Worm (Caenorhabditis elegans) whole organism, L4 larva: ENCODE results near the gene snr-6.
A peak's percentile ranks its signal among the peaks of the same experiment; 100 is the strongest.

Source experiments
- T20F7.1 ChIP-seq: fragments of 200-800 bp; sonication (Bioruptor generic); optimal IDR thresholded peaks from 2 replicates; lab custom pipeline; 2018; ENCODE audit warnings: mild to moderate bottlenecking, missing genetic modification characterization, missing compliant biosample characterization
- Y75B8A.6 ChIP-seq: fragments of 200-800 bp; sonication (Bioruptor generic); IDR thresholded peaks from 2 replicates; pipeline ENCODE4 v1.3.6; 2022; ENCODE audit warnings: missing genetic modification reagents, missing genetic modification characterization, missing compliant biosample characterization
- ZK546.5 ChIP-seq, 2 experiments: sonication (generic microtip); optimal IDR thresholded peaks; 2 replicates each; lab custom pipeline; 2017; ENCODE audit warnings: missing biosample characterization in 2 of 2, missing genetic modification characterization in 2 of 2
- aha-1 ChIP-seq: fragments of 150-350 bp; peaks from one replicate; lab custom pipeline; 2014; ENCODE audit warnings: missing biosample characterization, missing genetic modification characterization
- arid-1 ChIP-seq: fragments of 200-800 bp; sonication (Bioruptor generic); conservative IDR thresholded peaks from 2 replicates; pipeline ENCODE4 v1.3.6; 2022; ENCODE audit warnings: missing genetic modification reagents, missing genetic modification characterization, missing compliant biosample characterization
- ceh-28 ChIP-seq: fragments of 150-350 bp; optimal IDR thresholded peaks from 2 replicates; lab custom pipeline; 2014; ENCODE audit warnings: missing biosample characterization, missing genetic modification reagents, missing genetic modification characterization
- ceh-32 ChIP-seq: sonication (generic microtip); optimal IDR thresholded peaks from 2 replicates; lab custom pipeline; 2016; ENCODE audit warnings: mild to moderate bottlenecking, missing genetic modification characterization, missing compliant biosample characterization; ENCODE audit not compliant: poor library complexity
- cey-2 ChIP-seq: sonication (generic microtip); optimal IDR thresholded peaks from 3 replicates; lab custom pipeline; 2017; ENCODE audit warnings: missing genetic modification characterization, mild to moderate bottlenecking, missing compliant biosample characterization, antibody characterized with exemption, borderline replicate concordance; ENCODE audit not compliant: insufficient read depth
- fos-1 ChIP-seq: fragments of 150-350 bp; optimal IDR thresholded peaks from 2 replicates; lab custom pipeline; 2014; ENCODE audit warnings: missing biosample characterization, missing genetic modification characterization
- lim-7 ChIP-seq: fragments of 200-800 bp; sonication (Bioruptor generic); IDR thresholded peaks from 2 replicates; pipeline ENCODE4 v1.3.6; 2022; ENCODE audit warnings: missing genetic modification characterization, missing compliant biosample characterization
- lin-1 ChIP-seq: fragments of 200-800 bp; sonication (Bioruptor generic); IDR thresholded peaks from 2 replicates; pipeline ENCODE4 v1.3.6; 2022; ENCODE audit warnings: missing genetic modification reagents, missing genetic modification characterization, missing compliant biosample characterization
- lin-15B ChIP-seq: fragments of 150-350 bp; sonication (generic microtip); optimal IDR thresholded peaks from 3 replicates; lab custom pipeline; 2014; ENCODE audit warnings: missing biosample characterization, missing genetic modification characterization
- lin-38 ChIP-seq: fragments of 200-800 bp; sonication (Bioruptor generic); IDR thresholded peaks from 2 replicates; pipeline ENCODE4 v1.3.6; 2022; ENCODE audit warnings: missing genetic modification reagents, missing genetic modification characterization, missing compliant biosample characterization
- lin-39 ChIP-seq: fragments of 150-350 bp; optimal IDR thresholded peaks from 2 replicates; lab custom pipeline; 2014; ENCODE audit warnings: missing biosample characterization, missing genetic modification reagents, missing genetic modification characterization
- madf-5 ChIP-seq, 2 experiments: fragments of 200-800 bp; sonication (Bioruptor generic); IDR thresholded peaks; 2 replicates each; pipeline ENCODE4 v1.3.6; 2022; ENCODE audit warnings: missing compliant biosample characterization in 2 of 2, missing genetic modification characterization in 2 of 2
- mdl-1 ChIP-seq, 2 experiments: fragments of 150-350 bp in 1 of 2; sonication (generic microtip) in 1 of 2; optimal IDR thresholded peaks; 2 replicates each; lab custom pipeline; 2014 to 2017; ENCODE audit warnings: missing biosample characterization in 2 of 2, missing genetic modification characterization in 2 of 2
- mep-1 ChIP-seq: fragments of 150-350 bp; sonication (generic microtip); optimal IDR thresholded peaks from 3 replicates; lab custom pipeline; 2014; ENCODE audit warnings: missing biosample characterization, missing genetic modification characterization
- mxl-2 ChIP-seq: fragments of 200-800 bp; sonication (Bioruptor generic); conservative IDR thresholded peaks from 2 replicates; pipeline ENCODE4 v1.3.6; 2022; ENCODE audit warnings: missing genetic modification reagents, missing genetic modification characterization, missing compliant biosample characterization
- nhr-102 ChIP-seq: sonication (generic microtip); optimal IDR thresholded peaks from 2 replicates; lab custom pipeline; 2016; ENCODE audit warnings: mild to moderate bottlenecking, missing genetic modification characterization, moderate library complexity, missing compliant biosample characterization
- nhr-111 ChIP-seq: fragments of 200-800 bp; sonication (Bioruptor generic); optimal IDR thresholded peaks from 2 replicates; lab custom pipeline; 2018; ENCODE audit warnings: mild to moderate bottlenecking, missing genetic modification characterization, missing compliant biosample characterization
- nhr-28 ChIP-seq: fragments of 150-350 bp; optimal IDR thresholded peaks from 2 replicates; lab custom pipeline; 2014; ENCODE audit warnings: missing biosample characterization, missing genetic modification characterization
- nhr-48 ChIP-seq: sonication (generic microtip); optimal IDR thresholded peaks from 2 replicates; lab custom pipeline; 2016; ENCODE audit warnings: mild to moderate bottlenecking, missing genetic modification characterization, missing compliant biosample characterization
- nhr-76 ChIP-seq: fragments of 150-350 bp; optimal IDR thresholded peaks from 2 replicates; lab custom pipeline; 2014; ENCODE audit warnings: missing biosample characterization, missing genetic modification characterization
- rbr-2 ChIP-seq: sonication (generic microtip); optimal IDR thresholded peaks from 2 replicates; lab custom pipeline; 2016; ENCODE audit warnings: missing genotype, missing genetic modification characterization, missing compliant biosample characterization
- set-16 ChIP-seq: fragments of 200-800 bp; sonication (Bioruptor generic); IDR thresholded peaks from 2 replicates; pipeline ENCODE4 v1.3.6; 2022; ENCODE audit warnings: missing genetic modification reagents, missing genetic modification characterization, missing compliant biosample characterization
- skn-1 ChIP-seq: fragments of 150-350 bp; optimal IDR thresholded peaks from 2 replicates; lab custom pipeline; 2014; ENCODE audit warnings: missing biosample characterization, missing genetic modification characterization
- snpc-1.2 ChIP-seq: fragments of 200-800 bp; sonication (Bioruptor generic); IDR thresholded peaks from 2 replicates; pipeline ENCODE4 v1.3.6; 2022; ENCODE audit warnings: missing genetic modification reagents, missing genetic modification characterization, missing compliant biosample characterization
- snpc-4 ChIP-seq: fragments of 150-350 bp; optimal IDR thresholded peaks from 2 replicates; lab custom pipeline; 2014; ENCODE audit warnings: missing biosample characterization, missing genetic modification characterization
- tag-97 ChIP-seq: fragments of 200-800 bp; sonication (Bioruptor generic); IDR thresholded peaks from 2 replicates; pipeline ENCODE4 v1.3.6; 2022; ENCODE audit warnings: missing genetic modification characterization, missing compliant biosample characterization
- tra-1 ChIP-seq: fragments of 200-800 bp; sonication (Bioruptor generic); IDR thresholded peaks from 2 replicates; pipeline ENCODE4 v1.3.6; 2022; ENCODE audit warnings: missing genetic modification reagents, missing genetic modification characterization, missing compliant biosample characterization
- unc-130 ChIP-seq: sonication (generic microtip); optimal IDR thresholded peaks from 2 replicates; lab custom pipeline; 2016; ENCODE audit warnings: missing genetic modification reagents, missing genetic modification characterization, missing compliant biosample characterization
- unc-39 ChIP-seq: sonication (generic microtip); optimal IDR thresholded peaks from 2 replicates; lab custom pipeline; 2017; ENCODE audit warnings: missing biosample characterization, missing genetic modification characterization
- vab-7 ChIP-seq: fragments of 200-800 bp; sonication (Bioruptor generic); IDR thresholded peaks from 2 replicates; pipeline ENCODE4 v1.3.6; 2022; ENCODE audit warnings: missing genetic modification reagents, missing genetic modification characterization, missing compliant biosample characterization
- zag-1 ChIP-seq: fragments of 150-350 bp; optimal IDR thresholded peaks from 2 replicates; lab custom pipeline; 2014; ENCODE audit warnings: missing biosample characterization, missing genetic modification characterization
- zfp-2 ChIP-seq: sonication (generic microtip); optimal IDR thresholded peaks from 2 replicates; lab custom pipeline; 2016; ENCODE audit warnings: mild to moderate bottlenecking, missing genetic modification characterization, missing compliant biosample characterization
- ztf-7 ChIP-seq: fragments of 150-350 bp; optimal IDR thresholded peaks from 2 replicates; lab custom pipeline; 2014; ENCODE audit warnings: missing biosample characterization, missing genetic modification characterization

The snr-6 gene

DNA sequence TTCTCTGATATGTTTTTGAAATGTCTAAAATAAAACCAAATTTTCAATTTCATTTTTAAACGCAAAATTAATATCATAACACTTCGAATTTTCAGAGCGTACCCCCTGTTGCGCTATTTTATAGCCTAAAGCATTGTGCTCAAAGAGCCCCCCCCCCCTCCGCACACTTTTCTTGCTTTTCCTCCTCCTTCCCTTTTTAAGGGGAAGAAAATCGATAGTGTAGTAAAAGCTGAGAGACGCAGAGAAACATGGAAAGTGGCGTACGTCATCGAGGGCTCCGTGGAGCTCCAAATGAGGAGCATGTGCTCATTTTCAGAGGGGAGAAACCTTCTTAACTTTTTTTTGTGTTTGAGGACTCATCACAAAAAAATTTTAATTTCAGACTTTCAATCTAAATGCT, 43.1 kb upstream of the snr-6 start, which contains the start of gene cccp-1 (continued):
- TF ChIP-seq rbr-2 (tag; lab: Kevin White, UChicago) (peak; percentile 45), lin-38 (GFP tag; lab: Robert Waterston, UW) (peak; percentile 17; the same call in 1 of the 2 replicates), ceh-32 (no peak), ztf-7 (no peak), arid-1 (GFP tag; lab: Robert Waterston, UW) (0 out of 2 replicates have a peak, but pooled peaks have one; percentile 21), tra-1 (no peak), mep-1 (tag; lab: Kevin White, UChicago) (peak; percentile 44), cey-2 (no peak), lin-15B (no peak), nhr-28 (tag; lab: Kevin White, UChicago) (no peak), mdl-1 (tag; optimal IDR thresholded peaks at IDR 0.05; lab: Kevin White, UChicago) (peak in 1 of 2 experiments; percentile 45), unc-39 (tag; lab: Kevin White, UChicago) (no peak), snpc-1.2 (GFP tag; lab: Robert Waterston, UW) (no peak), ZK546.5 (tag; optimal IDR thresholded peaks at IDR 0.05; lab: Kevin White, UChicago) (no peak), nhr-48 (tag; lab: Kevin White, UChicago) (no peak), lim-7 (GFP tag; lab: Robert Waterston, UW) (no peak), fos-1 (no peak), ceh-28 (tag; lab: Kevin White, UChicago) (peak; percentile 81), mxl-2 (GFP tag; lab: Robert Waterston, UW) (no peak), Y75B8A.6 (GFP tag; lab: Robert Waterston, UW) (no peak), snpc-4 (no peak)

ce11 chrIII:12470589-12470988, 41.2 kb upstream of the snr-6 start:
- TF ChIP-seq set-16 (GFP tag; lab: Robert Waterston, UW) (peak; percentile 91), skn-1 (no peak), aha-1 (tag; lab: Kevin White, UChicago) (peak; percentile 39), lin-39 (tag; lab: Kevin White, UChicago) (no peak)

DNA sequence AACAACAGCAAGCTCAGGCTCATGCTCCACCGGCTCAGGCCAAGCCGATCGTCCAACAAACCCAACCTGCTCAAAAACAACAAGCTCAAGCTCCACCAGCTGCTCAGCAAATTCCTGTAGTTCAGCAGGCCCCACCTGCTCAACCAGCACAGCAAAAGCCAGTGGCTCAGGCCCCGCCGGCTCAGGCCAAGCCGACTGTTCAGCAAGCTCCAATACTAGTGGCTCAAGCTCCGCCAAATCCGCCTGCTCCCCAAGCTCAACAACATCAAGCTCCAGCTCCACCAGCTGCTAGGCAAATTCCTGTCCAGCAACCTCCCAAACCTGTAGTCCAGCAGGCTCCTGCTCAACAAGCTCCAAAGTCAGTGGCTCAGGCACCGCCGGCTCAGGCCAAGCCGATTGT, 40.4 kb upstream of the snr-6 start:
- TF ChIP-seq set-16 (GFP tag; lab: Robert Waterston, UW) (peak; percentile 88), madf-5 (GFP tag; IDR thresholded peaks at IDR 0.05; lab: Robert Waterston, UW) (no peak)
- TF ChIP-seq, all 104 proteins: peak for 1

DNA sequence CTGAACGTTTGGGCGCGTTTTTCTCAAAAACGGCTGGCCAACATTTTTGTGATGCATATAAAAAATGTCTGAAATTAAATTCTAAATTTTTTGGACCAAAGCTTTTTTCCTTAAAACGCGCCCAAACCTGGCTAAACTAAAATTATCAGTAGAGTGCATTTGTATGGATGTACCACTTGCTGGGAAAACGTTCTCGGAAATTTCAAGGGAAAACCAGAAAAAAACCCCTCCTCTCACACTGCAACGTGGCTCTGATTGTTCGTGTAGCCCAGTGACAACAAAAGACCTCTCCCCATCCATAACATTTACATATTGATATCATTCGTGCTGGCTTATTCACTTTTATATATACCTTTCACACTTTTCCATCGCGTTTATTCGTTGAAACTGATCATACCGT, 39.4 kb upstream of the snr-6 start, which contains the start of gene Y49E10.29:
Y49E10.29 (plus strand) TSS at position 301 of the 400 bp plus-strand sequence.
- TF ChIP-seq unc-130 (GFP tag; lab: Kevin White, UChicago) (no peak), ceh-32 (no peak), mxl-2 (GFP tag; lab: Robert Waterston, UW) (no peak), nhr-76 (tag; lab: Kevin White, UChicago) (no peak), T20F7.1 (no peak)
- TF ChIP-seq, all 104 proteins: peak for 0

- no peak for TF ChIP-seq ztf-7
- no peak for TF ChIP-seq zag-1 (tag; lab: Kevin White, UChicago)
- no peak for TF ChIP-seq nhr-111 (GFP tag; lab: Kevin White, UChicago)
- TF ChIP-seq snpc-1.2 (GFP tag; lab: Robert Waterston, UW) = no peak
Measured at ce11 chrIII:12466310-12466709, 36.9 kb upstream of the snr-6 start, which contains the start of gene pstk-1. Gene pstk-1, plus strand, starts transcription at chrIII:12466610.

- TF ChIP-seq nhr-102 (tag; lab: Kevin White, UChicago) (no peak), zfp-2 (tag; lab: Kevin White, UChicago) (no peak), tag-97 (no peak), snpc-1.2 (GFP tag; lab: Robert Waterston, UW) (no peak), vab-7 (GFP tag; lab: Robert Waterston, UW) (no peak), lim-7 (GFP tag; lab: Robert Waterston, UW) (no peak), lin-1 (GFP tag; lab: Robert Waterston, UW) (no peak), aha-1 (tag; lab: Kevin White, UChicago) (peak; percentile 92)
Measured at ce11 chrIII:12458970-12459369, 29.5 kb upstream of the snr-6 start.
